Worm (Caenorhabditis elegans): ENCODE measurements around the gene bus-8A.

bus-8A gene

ce11 chrX:5489538-5489937 is 3.2 kb upstream of the bus-8A start, which contains the start of gene F55D1.1:
F55D1.1 (plus strand) TSS chrX:5489838.
- TF ChIP-seq fkh-10 (GFP tag; optimal IDR thresholded peaks at IDR 0.05), result no peak
- no peak for TF ChIP-seq nhr-77 (tag; optimal IDR thresholded peaks at IDR 0.05)
- no peak for TF ChIP-seq R02D3.7 (tag; optimal IDR thresholded peaks at IDR 0.05)
- TF ChIP-seq ceh-82 (tag; optimal IDR thresholded peaks at IDR 0.05), result no peak
- TF ChIP-seq nhr-67 (tag; optimal IDR thresholded peaks at IDR 0.05), result no peak
- no peak for TF ChIP-seq lin-15B (tag; optimal IDR thresholded peaks at IDR 0.05)
- no peak for TF ChIP-seq aly-2 (tag; optimal IDR thresholded peaks at IDR 0.05)
- TF ChIP-seq sea-2 (GFP tag; optimal IDR thresholded peaks at IDR 0.05), result no peak
- TF ChIP-seq fkh-2 (tag; optimal IDR thresholded peaks at IDR 0.05), result no peak
- TF ChIP-seq ZK546.5 (tag; optimal IDR thresholded peaks at IDR 0.05), result no peak

- no peak for TF ChIP-seq nhr-77 (tag; optimal IDR thresholded peaks at IDR 0.05)
- TF ChIP-seq nhr-237 (tag; optimal IDR thresholded peaks at IDR 0.05), result no peak
- TF ChIP-seq nhr-28 (tag; optimal IDR thresholded peaks at IDR 0.05), result no peak
- TF ChIP-seq daf-12 (tag; optimal IDR thresholded peaks at IDR 0.05), result no peak
Measured at ce11 chrX:5505148-5505547, 12.4 kb downstream of the bus-8A start, which contains the start of gene T23F2.2. T23F2.2 (minus strand) TSS chrX:5505248.

- TF ChIP-seq nfya-1 (tag; optimal IDR thresholded peaks at IDR 0.05; ENCODE audit: insufficient read depth) (peak; percentile 24), unc-62 (GFP tag; optimal IDR thresholded peaks at IDR 0.05) (no peak)
Measured at ce11 chrX:5506432-5506977, 13.8 kb downstream of the bus-8A start.

ce11 chrX:5507926-5508325 is 15.2 kb downstream of the bus-8A start:
- TF ChIP-seq egl-27 (tag; optimal IDR thresholded peaks at IDR 0.05) (no peak), hmg-11 (tag; optimal IDR thresholded peaks at IDR 0.05) (peak; percentile 50), ama-1 (optimal IDR thresholded peaks at IDR 0.05) (no peak), R02D3.7 (tag; optimal IDR thresholded peaks at IDR 0.05) (no peak), nhr-76 (tag; optimal IDR thresholded peaks at IDR 0.05) (no peak), nhr-23 (tag; optimal IDR thresholded peaks at IDR 0.05) (no peak), egl-5 (tag; optimal IDR thresholded peaks at IDR 0.05) (no peak), nfya-1 (tag; optimal IDR thresholded peaks at IDR 0.05; ENCODE audit: insufficient read depth) (peak; percentile 29), unc-62 (GFP tag; optimal IDR thresholded peaks at IDR 0.05) (no peak), ZK546.5 (tag; optimal IDR thresholded peaks at IDR 0.05) (no peak), ceh-16 (tag; optimal IDR thresholded peaks at IDR 0.05) (no peak), unc-39 (tag; optimal IDR thresholded peaks at IDR 0.05) (no peak)

ce11 chrX:5509114-5509877 is 16.6 kb downstream of the bus-8A start:
- TF ChIP-seq lin-39 (tag; optimal IDR thresholded peaks at IDR 0.05) (peak; percentile 26), elt-1 (tag; optimal IDR thresholded peaks at IDR 0.05) (no peak), snpc-4 (tag; optimal IDR thresholded peaks at IDR 0.05) (no peak), pha-4 (tag; optimal IDR thresholded peaks at IDR 0.05) (peak; percentile 72), nfya-1 (tag; optimal IDR thresholded peaks at IDR 0.05; ENCODE audit: insufficient read depth) (peak; percentile 16)

ce11 chrX:5512227-5512626 is 19.5 kb downstream of the bus-8A start, which contains the start of gene T23F2.3:
T23F2.3 (minus strand) TSS chrX:5512327.
- TF ChIP-seq elt-1 (tag; optimal IDR thresholded peaks at IDR 0.05) (no peak), hmg-11 (tag; optimal IDR thresholded peaks at IDR 0.05) (no peak), tbx-2 (tag; optimal IDR thresholded peaks at IDR 0.05) (no peak), pqm-1 (tag; optimal IDR thresholded peaks at IDR 0.05) (no peak), ama-1 (optimal IDR thresholded peaks at IDR 0.05) (no peak), nhr-237 (tag; optimal IDR thresholded peaks at IDR 0.05) (no peak), egl-27 (tag; optimal IDR thresholded peaks at IDR 0.05) (no peak), nhr-67 (tag; optimal IDR thresholded peaks at IDR 0.05) (no peak), zag-1 (tag; optimal IDR thresholded peaks at IDR 0.05) (no peak), ceh-16 (tag; optimal IDR thresholded peaks at IDR 0.05) (no peak), lin-39 (tag; optimal IDR thresholded peaks at IDR 0.05) (no peak), jun-1 (tag; optimal IDR thresholded peaks at IDR 0.05) (no peak), mml-1 (tag; optimal IDR thresholded peaks at IDR 0.05) (no peak)

All from whole organism, L3 larva.